Worm (Caenorhabditis elegans) whole organism, late embryonic: Measurements from ENCODE around the gene ZK632.12.

Experiments
- C38D4.7 ChIP-seq: fragments of 200-800 bp; sonication (Bioruptor generic); optimal IDR thresholded peaks from 2 replicates; lab custom pipeline; 2018; ENCODE audit warnings: mild to moderate bottlenecking, missing genetic modification characterization, moderate library complexity, missing compliant biosample characterization
- F13H6.1 ChIP-seq: sonication (generic microtip); optimal IDR thresholded peaks from 2 replicates; lab custom pipeline; 2016; ENCODE audit warnings: missing genetic modification characterization, missing compliant biosample characterization
- ama-1 ChIP-seq: fragments of 150-350 bp; optimal IDR thresholded peaks from 2 replicates; lab custom pipeline; 2014
- ceh-18 ChIP-seq: sonication (generic microtip); optimal IDR thresholded peaks from 2 replicates; lab custom pipeline; 2016; ENCODE audit warnings: missing genetic modification characterization, missing compliant biosample characterization
- ceh-2 ChIP-seq: sonication (generic microtip); optimal IDR thresholded peaks from 2 replicates; lab custom pipeline; 2016; ENCODE audit warnings: missing genotype, missing genetic modification characterization, missing compliant biosample characterization
- ceh-31 ChIP-seq: sonication (generic microtip); optimal IDR thresholded peaks from 2 replicates; lab custom pipeline; 2016; ENCODE audit warnings: missing genetic modification characterization, missing compliant biosample characterization
- ceh-34 ChIP-seq: sonication (generic microtip); optimal IDR thresholded peaks from 2 replicates; lab custom pipeline; 2016; ENCODE audit warnings: mild to moderate bottlenecking, missing genetic modification characterization, missing compliant biosample characterization
- ceh-6 ChIP-seq: fragments of 200-800 bp; sonication (Bioruptor generic); optimal IDR thresholded peaks from 2 replicates; lab custom pipeline; 2018; ENCODE audit warnings: mild to moderate bottlenecking, missing genetic modification characterization, missing compliant biosample characterization
- ceh-9 ChIP-seq: sonication (generic microtip); optimal IDR thresholded peaks from 2 replicates; lab custom pipeline; 2016; ENCODE audit warnings: mild to moderate bottlenecking, missing genetic modification characterization, inconsistent platforms, missing compliant biosample characterization
- ets-4 ChIP-seq: sonication (generic microtip); optimal IDR thresholded peaks from 2 replicates; lab custom pipeline; 2016; ENCODE audit warnings: missing genetic modification characterization, missing compliant biosample characterization
- fax-1 ChIP-seq: sonication (generic microtip); optimal IDR thresholded peaks from 2 replicates; lab custom pipeline; 2016; ENCODE audit warnings: missing genotype, missing genetic modification characterization, missing compliant biosample characterization
- fkh-10 ChIP-seq: fragments of 150-350 bp; optimal IDR thresholded peaks from 2 replicates; lab custom pipeline; 2014; ENCODE audit warnings: missing biosample characterization, missing genetic modification reagents, missing genetic modification characterization
- gmeb-2 ChIP-seq: sonication (generic microtip); optimal IDR thresholded peaks from 2 replicates; lab custom pipeline; 2016; ENCODE audit warnings: missing genetic modification characterization, inconsistent platforms, missing compliant biosample characterization
- hlh-30 ChIP-seq: sonication (generic microtip); optimal IDR thresholded peaks from 2 replicates; lab custom pipeline; 2017; ENCODE audit warnings: antibody characterized with exemption, missing genetic modification characterization, missing compliant biosample characterization; ENCODE audit not compliant: insufficient read depth
- hlh-6 ChIP-seq: sonication (generic microtip); optimal IDR thresholded peaks from 2 replicates; lab custom pipeline; 2016; ENCODE audit warnings: missing genotype, missing genetic modification characterization, missing compliant biosample characterization
- nfya-1 ChIP-seq: sonication (generic microtip); optimal IDR thresholded peaks from 2 replicates; lab custom pipeline; 2017; ENCODE audit warnings: missing genetic modification characterization, mild to moderate bottlenecking, missing compliant biosample characterization, antibody characterized with exemption, moderate library complexity
- odd-2 ChIP-seq: sonication (generic microtip); optimal IDR thresholded peaks from 2 replicates; lab custom pipeline; 2017; ENCODE audit warnings: antibody characterized with exemption, mild to moderate bottlenecking, missing genetic modification characterization, missing compliant biosample characterization
- pros-1 ChIP-seq: fragments of 150-350 bp; optimal IDR thresholded peaks from 2 replicates; lab custom pipeline; 2014; ENCODE audit warnings: missing biosample characterization, missing genetic modification reagents, missing genetic modification characterization
- sox-4 ChIP-seq: sonication (generic microtip); optimal IDR thresholded peaks from 2 replicates; lab custom pipeline; 2017; ENCODE audit warnings: mild to moderate bottlenecking, missing genetic modification characterization, inconsistent platforms, missing compliant biosample characterization
- tbx-7 ChIP-seq: sonication (generic microtip); optimal IDR thresholded peaks from 2 replicates; lab custom pipeline; 2016; ENCODE audit warnings: missing genotype, missing genetic modification characterization, missing compliant biosample characterization
- unc-42 ChIP-seq: sonication (generic microtip); optimal IDR thresholded peaks from 2 replicates; lab custom pipeline; 2016; ENCODE audit warnings: missing genotype, missing genetic modification characterization, missing compliant biosample characterization
- unc-55 ChIP-seq: sonication (generic microtip); optimal IDR thresholded peaks from 2 replicates; lab custom pipeline; 2017; ENCODE audit warnings: missing biosample characterization, missing genetic modification reagents, missing genetic modification characterization
- unc-86 ChIP-seq: sonication (generic microtip); optimal IDR thresholded peaks from 2 replicates; lab custom pipeline; 2016; ENCODE audit warnings: missing genetic modification characterization, missing compliant biosample characterization

The ZK632.12 gene

DNA sequence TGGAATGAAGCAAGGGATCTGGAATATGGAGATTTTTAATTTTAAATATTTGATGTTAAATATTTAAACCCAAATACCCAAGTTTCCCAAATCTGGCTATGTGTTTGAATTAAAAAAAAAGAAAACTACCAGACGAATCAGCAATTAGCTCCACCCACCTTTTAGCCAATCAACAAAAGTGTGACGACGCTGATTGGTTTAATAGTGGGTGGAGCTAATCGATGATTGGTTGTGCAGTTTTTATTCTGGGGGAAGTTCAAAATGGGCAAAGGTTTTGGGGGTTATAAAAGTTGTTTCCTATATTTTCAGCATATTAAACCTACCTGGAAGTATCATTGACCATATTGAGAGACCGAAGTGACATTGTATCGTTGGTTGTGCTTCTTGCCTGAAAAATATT lies 43.9 kb downstream of the ZK632.12 start:
- no peak for TF ChIP-seq fax-1 (tag; lab: Kevin White, UChicago)
- TF ChIP-seq odd-2, result no peak
- TF ChIP-seq nfya-1 (tag; lab: Kevin White, UChicago), result peak; percentile 57
- TF ChIP-seq ama-1 (lab: Kevin White, UChicago), result no peak
- no peak for TF ChIP-seq gmeb-2 (tag; lab: Kevin White, UChicago)

DNA sequence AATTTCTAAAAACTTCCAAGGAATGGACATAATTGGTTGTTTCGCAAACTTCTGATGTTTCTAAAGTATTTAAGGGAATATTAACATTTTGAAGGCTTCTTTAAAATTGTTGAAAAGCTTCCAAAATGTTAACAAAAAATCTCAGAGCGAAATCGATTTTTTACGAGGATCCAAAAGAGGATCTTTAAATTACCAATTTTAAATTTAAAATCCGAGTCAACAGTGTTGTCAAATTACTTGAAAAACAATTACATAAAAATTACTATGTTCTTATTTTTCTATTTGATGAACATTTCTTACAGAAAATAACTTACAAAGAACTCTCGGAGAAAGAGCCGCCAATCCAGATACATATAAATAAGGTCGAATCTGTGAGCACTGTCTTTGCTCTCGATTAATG lies 46.3 kb downstream of the ZK632.12 start, which contains the start of gene ZK757.10:
ZK757.10 (plus strand) TSS at position 301 of the 400 bp plus-strand sequence.
- TF ChIP-seq tbx-7 (tag; lab: Kevin White, UChicago) (no peak), unc-86 (tag; lab: Kevin White, UChicago) (no peak), unc-55 (GFP tag; lab: Kevin White, UChicago) (no peak), fkh-10 (GFP tag; lab: Kevin White, UChicago) (no peak), pros-1 (no peak), ceh-6 (GFP tag; lab: Kevin White, UChicago) (no peak), unc-42 (tag; lab: Kevin White, UChicago) (no peak), hlh-30 (no peak), ama-1 (lab: Kevin White, UChicago) (no peak), sox-4 (tag; lab: Kevin White, UChicago) (no peak), hlh-6 (tag; lab: Kevin White, UChicago) (no peak), ceh-31 (tag; lab: Kevin White, UChicago) (no peak), F13H6.1 (no peak), ceh-18 (tag; lab: Kevin White, UChicago) (no peak), ceh-2 (tag; lab: Kevin White, UChicago) (no peak), ets-4 (tag; lab: Kevin White, UChicago) (no peak)

DNA sequence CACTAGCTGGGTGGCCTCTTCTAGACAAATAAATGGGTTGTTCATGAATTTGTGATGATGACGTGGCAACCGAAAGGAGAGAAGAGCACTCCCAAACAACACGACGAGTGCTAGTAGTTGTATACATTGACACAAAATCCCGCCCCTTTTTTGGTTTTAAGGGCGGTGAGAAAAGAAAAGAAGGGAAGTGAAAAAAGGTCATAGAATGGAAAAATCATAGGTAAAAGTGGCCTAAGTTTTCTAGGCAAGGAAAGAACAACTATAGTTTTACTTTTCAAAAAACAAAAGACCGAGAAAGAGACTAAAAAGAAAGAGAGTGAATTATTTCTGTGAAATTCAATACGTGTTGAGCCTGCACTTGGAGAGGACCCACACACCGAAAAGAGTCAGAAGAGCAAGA lies 48.2 kb downstream of the ZK632.12 start, which contains the start of gene ZK757.2:
ZK757.2 (minus strand) TSS at position 101 of the 400 bp plus-strand sequence.
- TF ChIP-seq C38D4.7 (GFP tag; lab: Kevin White, UChicago) (no peak), ceh-34 (tag; lab: Kevin White, UChicago) (peak; percentile 57), ceh-9 (tag; lab: Kevin White, UChicago) (no peak)
